Worm (Caenorhabditis elegans) whole organism, midembryonic: ENCODE measurements around the gene wee-1.3.

ENCODE experiments used
- T22C8.4 ChIP-seq: fragments of 200-800 bp; sonication (Bioruptor generic); IDR thresholded peaks from 2 replicates; pipeline ENCODE4 v1.3.6; 2022; ENCODE audit warnings: missing genetic modification characterization, missing compliant biosample characterization
- flt-1 ChIP-seq: fragments of 200-800 bp; sonication (Bioruptor generic); IDR thresholded peaks from 2 replicates; pipeline ENCODE4 v1.3.6; 2022; ENCODE audit warnings: missing genetic modification characterization, missing compliant biosample characterization
- klf-2 ChIP-seq: fragments of 200-800 bp; sonication (Bioruptor generic); conservative IDR thresholded peaks from 2 replicates; pipeline ENCODE4 v1.3.6; 2022; ENCODE audit warnings: missing genetic modification reagents, missing genetic modification characterization, missing compliant biosample characterization
- ref-1 ChIP-seq: fragments of 200-800 bp; sonication (Bioruptor generic); conservative IDR thresholded peaks from 2 replicates; pipeline ENCODE4 v1.3.6; 2022; ENCODE audit warnings: missing genetic modification reagents, missing genetic modification characterization, missing compliant biosample characterization
- ztf-29 ChIP-seq: fragments of 200-800 bp; sonication (Bioruptor generic); IDR thresholded peaks from 2 replicates; pipeline ENCODE4 v1.3.6; 2022; ENCODE audit warnings: missing genetic modification reagents, missing genetic modification characterization, missing compliant biosample characterization

DNA sequence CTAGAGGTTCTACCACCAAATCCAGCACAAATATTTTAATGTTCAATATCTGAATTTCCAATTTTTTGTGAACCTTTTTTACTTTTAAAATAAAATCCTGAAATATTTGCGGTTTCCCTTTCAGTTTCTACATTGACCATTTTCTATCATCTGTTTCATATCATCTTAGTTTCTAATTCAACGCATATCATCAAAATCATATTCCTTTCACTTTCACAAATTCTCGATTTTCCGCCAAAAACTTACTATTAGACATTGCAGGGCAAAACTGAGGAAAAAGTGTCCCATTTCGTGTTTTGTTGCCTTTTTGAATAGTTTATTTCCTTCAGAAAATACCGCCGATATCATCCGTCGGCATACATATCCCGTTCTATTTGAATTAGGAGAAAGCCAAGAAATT is 8.8 kb upstream of the wee-1.3 start:
- TF ChIP-seq ref-1 (GFP tag; lab: Robert Waterston, UW) (no peak), klf-2 (GFP tag; lab: Robert Waterston, UW) (no peak), ztf-29 (GFP tag; lab: Robert Waterston, UW) (no peak), flt-1 (no peak), T22C8.4 (GFP tag; lab: Robert Waterston, UW) (no peak)
